Fruit fly (Drosophila melanogaster) whole organism, embryonic: Measurements from ENCODE around the gene CG7289.
A peak's percentile ranks its signal among the peaks of the same experiment; 100 is the strongest.

Experiments
- Blimp-1 ChIP-seq: fragments of 200-800 bp; sonication (Bioruptor generic); optimal IDR thresholded peaks from 3 replicates; lab custom pipeline; 2018; ENCODE audit warnings: missing biosample characterization, missing genetic modification characterization, mild to moderate bottlenecking, moderate library complexity, missing genetic modification reagents
- CG10274 ChIP-seq: fragments of 200-800 bp; sonication (Bioruptor generic); optimal IDR thresholded peaks from 3 replicates; lab custom pipeline; 2017; ENCODE audit warnings: missing biosample characterization, mild to moderate bottlenecking, missing genetic modification characterization
- CG10366 ChIP-seq: fragments of 200-800 bp; sonication (Bioruptor generic); IDR thresholded peaks from 2 replicates; pipeline ENCODE4 v1.3.6; 2022; ENCODE audit warnings: missing biosample characterization, missing genetic modification characterization
- CG10431 ChIP-seq: fragments of 200-800 bp; sonication (Bioruptor generic); optimal IDR thresholded peaks from 3 replicates; lab custom pipeline; 2018; ENCODE audit warnings: missing biosample characterization, mild to moderate bottlenecking, missing genetic modification characterization
- CG10543 ChIP-seq: fragments of 200-800 bp; sonication (Bioruptor generic); optimal IDR thresholded peaks from 3 replicates; lab custom pipeline; 2017; ENCODE audit warnings: missing biosample characterization, mild to moderate bottlenecking, missing genetic modification characterization, moderate library complexity
- CG11093 ChIP-seq: fragments of 200-800 bp; sonication (Bioruptor generic); IDR thresholded peaks from 3 replicates; pipeline ENCODE4 v1.3.6; 2022; ENCODE audit warnings: missing biosample characterization, missing genetic modification characterization
- CG11696 ChIP-seq: fragments of 200-800 bp; sonication (Bioruptor generic); IDR thresholded peaks from 2 replicates; pipeline ENCODE4 v1.3.6; 2022; ENCODE audit warnings: missing biosample characterization, missing genetic modification characterization
- CG12104 ChIP-seq: fragments of 200-800 bp; sonication (Bioruptor generic); optimal IDR thresholded peaks from 3 replicates; lab custom pipeline; 2016; ENCODE audit warnings: missing biosample characterization, missing genetic modification characterization
- CG12219 ChIP-seq: fragments of 200-800 bp; sonication (Bioruptor generic); optimal IDR thresholded peaks from 3 replicates; lab custom pipeline; 2018; ENCODE audit warnings: missing biosample characterization, mild to moderate bottlenecking, missing genetic modification characterization
- CG15601 ChIP-seq: fragments of 200-800 bp; sonication (Bioruptor generic); optimal IDR thresholded peaks from 3 replicates; lab custom pipeline; 2019; ENCODE audit warnings: missing biosample characterization, mild to moderate bottlenecking, missing genetic modification characterization, moderate library complexity
- CG1602 ChIP-seq: fragments of 200-800 bp; sonication (Bioruptor generic); optimal IDR thresholded peaks from 3 replicates; lab custom pipeline; 2016; ENCODE audit warnings: missing biosample characterization, missing genetic modification characterization
- CG16779 ChIP-seq: fragments of 200-800 bp; sonication (Bioruptor generic); IDR thresholded peaks from 2 replicates; pipeline ENCODE4 v1.3.6; 2022; ENCODE audit warnings: missing biosample characterization, missing genetic modification characterization
- CG16863 ChIP-seq: fragments of 200-800 bp; sonication (Bioruptor generic); optimal IDR thresholded peaks from 3 replicates; lab custom pipeline; 2016; ENCODE audit warnings: missing biosample characterization, missing genetic modification characterization
- CG17359 ChIP-seq: fragments of 200-800 bp; sonication (Bioruptor generic); optimal IDR thresholded peaks from 3 replicates; lab custom pipeline; 2018; ENCODE audit warnings: missing biosample characterization, mild to moderate bottlenecking, missing genetic modification characterization, moderate library complexity
- CG17385 ChIP-seq: fragments of 200-800 bp; sonication (Bioruptor generic); optimal IDR thresholded peaks from 3 replicates; lab custom pipeline; 2018; ENCODE audit warnings: missing biosample characterization, mild to moderate bottlenecking, missing genetic modification characterization
- CG17829 ChIP-seq: fragments of 200-800 bp; optimal IDR thresholded peaks from 2 replicates; lab custom pipeline; 2019; ENCODE audit warnings: missing biosample characterization, mild to moderate bottlenecking, missing genetic modification characterization, moderate library complexity
- CG2116 ChIP-seq: fragments of 200-800 bp; sonication (Bioruptor generic); optimal IDR thresholded peaks from 3 replicates; lab custom pipeline; 2018; ENCODE audit warnings: missing biosample characterization, mild to moderate bottlenecking, missing genetic modification characterization
- CG2202 ChIP-seq: fragments of 200-800 bp; sonication (Bioruptor generic); optimal IDR thresholded peaks from 2 replicates; lab custom pipeline; 2018; ENCODE audit warnings: missing biosample characterization, mild to moderate bottlenecking, missing genetic modification characterization
- CG30403 ChIP-seq: fragments of 200-800 bp; sonication (Bioruptor generic); optimal IDR thresholded peaks from 3 replicates; lab custom pipeline; 2016; ENCODE audit warnings: missing biosample characterization, missing genetic modification characterization
- CG31224 ChIP-seq: fragments of 200-800 bp; sonication (Bioruptor generic); IDR thresholded peaks from 2 replicates; pipeline ENCODE4 v1.3.6; 2022; ENCODE audit warnings: missing biosample characterization, missing genetic modification characterization
- CG4360 ChIP-seq: fragments of 200-800 bp; sonication (Bioruptor generic); IDR thresholded peaks from 2 replicates; pipeline ENCODE4 v1.3.6; 2022; ENCODE audit warnings: missing biosample characterization, missing genetic modification characterization
- CG6689 ChIP-seq: fragments of 200-800 bp; sonication (Bioruptor generic); IDR thresholded peaks from 2 replicates; pipeline ENCODE4 v1.3.6; 2022; ENCODE audit warnings: missing biosample characterization, missing genetic modification characterization
- CG7271 ChIP-seq: fragments of 200-800 bp; sonication (Bioruptor generic); optimal IDR thresholded peaks from 2 replicates; lab custom pipeline; 2018; ENCODE audit warnings: missing biosample characterization, mild to moderate bottlenecking, missing genetic modification characterization, moderate library complexity
- CG7372 ChIP-seq: fragments of 200-800 bp; sonication (Bioruptor generic); IDR thresholded peaks from 2 replicates; pipeline ENCODE4 v1.3.6; 2022; ENCODE audit warnings: missing biosample characterization, missing genetic modification characterization
- CG8388 ChIP-seq: fragments of 200-800 bp; sonication (Bioruptor generic); optimal IDR thresholded peaks from 2 replicates; lab custom pipeline; 2019; ENCODE audit warnings: missing biosample characterization, mild to moderate bottlenecking, missing genetic modification characterization, moderate library complexity
- CG8944 ChIP-seq: fragments of 200-800 bp; sonication (Bioruptor generic); optimal IDR thresholded peaks from 3 replicates; lab custom pipeline; 2016; ENCODE audit warnings: missing biosample characterization, missing genetic modification characterization
- CG9609 ChIP-seq: fragments of 200-800 bp; sonication (Bioruptor generic); optimal IDR thresholded peaks from 3 replicates; lab custom pipeline; 2016; ENCODE audit warnings: missing biosample characterization, missing genetic modification characterization
- CG9797 ChIP-seq: fragments of 200-800 bp; sonication (Bioruptor generic); optimal IDR thresholded peaks from 3 replicates; lab custom pipeline; 2018; ENCODE audit warnings: missing biosample characterization, mild to moderate bottlenecking, missing genetic modification characterization
- Eip74EF ChIP-seq, 2 experiments: fragments of 200-800 bp in 1 of 2; fragments of >200 bp in 1 of 2; sonication (Bioruptor generic) in 1 of 2; optimal IDR thresholded peaks; 2 replicates each; lab custom pipeline; 2017 to 2019; ENCODE audit warnings: missing biosample characterization in 2 of 2, missing genetic modification characterization in 2 of 2, mild to moderate bottlenecking in 1 of 2, moderate library complexity in 1 of 2
- Ets97D ChIP-seq: fragments of 200-800 bp; sonication (Bioruptor generic); optimal IDR thresholded peaks from 3 replicates; lab custom pipeline; 2016; ENCODE audit warnings: missing biosample characterization, missing genetic modification characterization
- H15 ChIP-seq: fragments of 200-800 bp; sonication (Bioruptor generic); IDR thresholded peaks from 3 replicates; pipeline ENCODE4 v1.3.6; 2022; ENCODE audit warnings: missing biosample characterization, missing genetic modification characterization
- H2.0 ChIP-seq: fragments of 200-800 bp; sonication (Bioruptor generic); IDR thresholded peaks from 2 replicates; pipeline ENCODE4 v1.3.6; 2022; ENCODE audit warnings: missing biosample characterization, missing genetic modification characterization
- Hr39 ChIP-seq: fragments of >200 bp; optimal IDR thresholded peaks from 2 replicates; lab custom pipeline; 2017
- Max ChIP-seq: fragments of 200-800 bp; sonication (Bioruptor generic); optimal IDR thresholded peaks from 2 replicates; lab custom pipeline; 2016; ENCODE audit warnings: missing biosample characterization, mild to moderate bottlenecking, missing genetic modification characterization
- Nf-YB ChIP-seq: fragments of 200-800 bp; sonication (Bioruptor generic); optimal IDR thresholded peaks from 3 replicates; lab custom pipeline; 2019; ENCODE audit warnings: missing biosample characterization, mild to moderate bottlenecking, missing genetic modification characterization, moderate library complexity
- TFAM ChIP-seq: fragments of 200-800 bp; sonication (Bioruptor generic); optimal IDR thresholded peaks from 2 replicates; lab custom pipeline; 2017; ENCODE audit warnings: missing biosample characterization, missing genetic modification characterization, inconsistent platforms
- Usf ChIP-seq: fragments of 200-800 bp; sonication (Bioruptor generic); optimal IDR thresholded peaks from 2 replicates; lab custom pipeline; 2017; ENCODE audit warnings: missing genotype, missing biosample characterization, missing genetic modification characterization
- ash1 ChIP-seq: fragments of 200-800 bp; sonication (Bioruptor generic); optimal IDR thresholded peaks from 2 replicates; lab custom pipeline; 2018; ENCODE audit warnings: missing biosample characterization, mild to moderate bottlenecking, missing genetic modification characterization
- bbx ChIP-seq: fragments of 200-800 bp; sonication (Bioruptor generic); IDR thresholded peaks from 2 replicates; pipeline ENCODE4 v1.3.6; 2022; ENCODE audit warnings: missing biosample characterization, missing genetic modification characterization; ENCODE audit not compliant: partially characterized antibody
- bcd ChIP-seq: fragments of 200-800 bp; sonication (Bioruptor generic); optimal IDR thresholded peaks from 2 replicates; lab custom pipeline; 2017; ENCODE audit warnings: missing biosample characterization, mild to moderate bottlenecking, missing genetic modification characterization
- cato ChIP-seq: fragments of 200-800 bp; sonication (Bioruptor generic); optimal IDR thresholded peaks from 2 replicates; lab custom pipeline; 2016; ENCODE audit warnings: missing biosample characterization, missing genetic modification characterization, borderline replicate concordance
- croc ChIP-seq: fragments of 200-800 bp; sonication (Bioruptor generic); conservative IDR thresholded peaks from 3 replicates; pipeline ENCODE4 v1.3.6; 2022; ENCODE audit warnings: missing biosample characterization, missing genetic modification characterization
- esg ChIP-seq: fragments of 200-800 bp; sonication (Bioruptor generic); conservative IDR thresholded peaks from 2 replicates; pipeline ENCODE4 v1.3.6; 2022; ENCODE audit warnings: missing biosample characterization, missing genetic modification characterization
- ewg ChIP-seq: fragments of 200-800 bp; sonication (Bioruptor generic); optimal IDR thresholded peaks from 3 replicates; lab custom pipeline; 2017; ENCODE audit warnings: mild to moderate bottlenecking, missing biosample characterization, missing genetic modification reagents, missing genetic modification characterization
- gt ChIP-seq: fragments of 200-800 bp; sonication (Bioruptor generic); IDR thresholded peaks from 2 replicates; pipeline ENCODE4 v1.3.6; 2022; ENCODE audit warnings: missing biosample characterization, missing genetic modification characterization
- ham ChIP-seq: fragments of 200-800 bp; sonication (Bioruptor generic); IDR thresholded peaks from 2 replicates; pipeline ENCODE4 v1.3.6; 2022; ENCODE audit warnings: missing biosample characterization, missing genetic modification characterization
- hb ChIP-seq: fragments of 200-800 bp; sonication (Bioruptor generic); IDR thresholded peaks from 3 replicates; pipeline ENCODE4 v1.3.6; 2022; ENCODE audit warnings: missing biosample characterization, missing genetic modification characterization; ENCODE audit not compliant: partially characterized antibody
- kni ChIP-seq: fragments of 200-800 bp; sonication (Bioruptor generic); optimal IDR thresholded peaks from 3 replicates; lab custom pipeline; 2017; ENCODE audit warnings: mild to moderate bottlenecking, missing biosample characterization, missing genetic modification reagents, missing genetic modification characterization
- nmo ChIP-seq: fragments of 200-800 bp; sonication (Bioruptor generic); optimal IDR thresholded peaks from 2 replicates; lab custom pipeline; 2018; ENCODE audit warnings: missing biosample characterization, mild to moderate bottlenecking, missing genetic modification characterization, moderate library complexity
- pho ChIP-seq: fragments of 200-800 bp; sonication (Bioruptor generic); optimal IDR thresholded peaks from 2 replicates; lab custom pipeline; 2016; ENCODE audit warnings: missing biosample characterization, missing genetic modification characterization
- twi ChIP-seq: fragments of 200-800 bp; optimal IDR thresholded peaks from 2 replicates; lab custom pipeline; 2019; ENCODE audit warnings: missing biosample characterization, mild to moderate bottlenecking, missing genetic modification characterization, moderate library complexity
- unc-4 ChIP-seq: fragments of 200-800 bp; sonication (Bioruptor generic); IDR thresholded peaks from 2 replicates; pipeline ENCODE4 v1.3.6; 2022; ENCODE audit warnings: missing biosample characterization, missing genetic modification characterization; ENCODE audit not compliant: partially characterized antibody

The CG7289 gene

DNA sequence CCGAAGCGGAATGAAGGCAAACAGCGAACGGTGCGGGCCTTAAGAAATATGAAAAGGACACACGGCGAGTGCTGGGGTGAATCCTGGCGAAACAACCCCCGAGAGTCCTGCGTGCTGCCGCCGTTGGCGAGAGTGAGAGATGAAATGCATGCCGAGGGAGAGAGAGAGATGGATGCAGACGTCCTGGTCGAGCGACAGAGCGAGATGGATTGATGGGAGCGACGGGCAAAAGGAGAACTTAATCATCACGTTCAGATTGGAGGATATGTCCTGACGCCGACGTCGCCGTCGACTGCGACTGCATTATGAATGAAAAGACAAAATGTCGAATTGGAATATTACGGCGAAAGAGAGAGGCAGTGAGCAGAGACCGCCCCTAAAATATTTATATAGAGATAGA lies 27.5 kb upstream of the CG7289 start (continued):
- no peak for TF ChIP-seq croc (GFP tag; lab: Robert Waterston, UW)
- TF ChIP-seq CG10543: no peak
- TF ChIP-seq CG6689 (GFP tag; lab: Robert Waterston, UW): no peak
- no peak for TF ChIP-seq CG10274 (GFP tag; lab: Kevin White, UChicago)
- no peak for TF ChIP-seq Blimp-1 (GFP tag; lab: Kevin White, UChicago)
- TF ChIP-seq cato (GFP tag; lab: Kevin White, UChicago): no peak
- no peak for TF ChIP-seq gt (GFP tag; lab: Robert Waterston, UW)
- TF ChIP-seq Usf (GFP tag; lab: Kevin White, UChicago): no peak
- peak; percentile 50; the same call in 1 of the 2 replicates for TF ChIP-seq CG4360
- no peak for TF ChIP-seq CG11093 (GFP tag; lab: Robert Waterston, UW)
- TF ChIP-seq CG12219 (GFP tag; lab: Kevin White, UChicago): no peak
- 0 out of 2 replicates have a peak, but pooled peaks have one; percentile 18 for TF ChIP-seq bbx (GFP tag; lab: Robert Waterston, UW)
- TF ChIP-seq CG16779 (GFP tag; lab: Robert Waterston, UW): no peak
- no peak for TF ChIP-seq CG12104 (GFP tag; lab: Kevin White, UChicago)
- TF ChIP-seq kni (GFP tag; lab: Kevin White, UChicago): no peak
- TF ChIP-seq CG17385 (GFP tag; lab: Kevin White, UChicago): no peak
- no peak for TF ChIP-seq CG7271 (tag; lab: Kevin White, UChicago)
- TF ChIP-seq twi: no peak
- no peak for TF ChIP-seq ash1
- TF ChIP-seq CG2116: no peak
- no peak for TF ChIP-seq unc-4 (GFP tag; lab: Robert Waterston, UW)
- no peak for TF ChIP-seq CG8944 (GFP tag; lab: Kevin White, UChicago)
- TF ChIP-seq ewg (GFP tag; lab: Kevin White, UChicago): peak; percentile 65
- no peak for TF ChIP-seq H2.0
- no peak for TF ChIP-seq CG10431 (GFP tag; lab: Kevin White, UChicago)
- peak; percentile 4 for TF ChIP-seq CG17829 (tag; lab: Kevin White, UChicago)
- no peak for TF ChIP-seq pho
- TF ChIP-seq TFAM: no peak
- no peak for TF ChIP-seq bcd
- TF ChIP-seq H15: no peak
- TF ChIP-seq hb (GFP tag; lab: Robert Waterston, UW): no peak
- no peak for TF ChIP-seq CG15601
- TF ChIP-seq Hr39 (lab: Kevin White, UChicago): no peak
- TF ChIP-seq CG7372 (GFP tag; lab: Robert Waterston, UW): no peak
- TF ChIP-seq CG31224 (GFP tag; lab: Robert Waterston, UW): no peak
- TF ChIP-seq CG11696 (GFP tag; lab: Robert Waterston, UW): no peak
- TF ChIP-seq CG10366: no peak
- TF ChIP-seq CG17359 (tag; lab: Kevin White, UChicago): no peak
- no peak for TF ChIP-seq CG30403 (GFP tag; lab: Kevin White, UChicago)
- no peak for TF ChIP-seq ham
- TF ChIP-seq CG1602: no peak
- no peak for TF ChIP-seq CG2202 (tag; lab: Kevin White, UChicago)
- TF ChIP-seq Nf-YB (GFP tag; lab: Kevin White, UChicago): peak; percentile 95
- TF ChIP-seq Max (GFP tag; lab: Kevin White, UChicago): no peak
- TF ChIP-seq CG16863: no peak
- TF ChIP-seq esg: no peak
- no peak for TF ChIP-seq CG9797 (GFP tag; lab: Kevin White, UChicago)
- no peak for TF ChIP-seq CG8388 (GFP tag; lab: Kevin White, UChicago)
- no peak for TF ChIP-seq Ets97D (GFP tag; lab: Kevin White, UChicago)
- no peak for TF ChIP-seq Eip74EF (GFP tag; optimal IDR thresholded peaks at IDR 0.05; lab: Kevin White, UChicago)
- no peak for TF ChIP-seq nmo (GFP tag; lab: Kevin White, UChicago)
- TF ChIP-seq CG9609 (GFP tag; lab: Kevin White, UChicago): no peak
